Fruit fly (Drosophila melanogaster): ENCODE results near the gene ps.

dm6 chr3R:9491065-9491567, 73.4 kb downstream of the ps start:
- TF ChIP-seq CTCF (optimal IDR thresholded peaks at IDR 0.05), result no peak
- no peak for TF ChIP-seq CG8478 (optimal IDR thresholded peaks at IDR 0.05)

Measured in S2 (cell line).